Worm (Caenorhabditis elegans) whole organism, midembryonic: ENCODE measurements around the gene Y17D7B.10.

ENCODE experiments used
- flt-1 ChIP-seq: fragments of 200-800 bp; sonication (Bioruptor generic); IDR thresholded peaks from 2 replicates; pipeline ENCODE4 v1.3.6; 2022; ENCODE audit warnings: missing genetic modification characterization, missing compliant biosample characterization
- med-1 ChIP-seq: sonication (generic microtip); optimal IDR thresholded peaks from 2 replicates; lab custom pipeline; 2017; ENCODE audit warnings: missing genetic modification characterization, mild to moderate bottlenecking, missing compliant biosample characterization, antibody characterized with exemption, missing genetic modification reagents; ENCODE audit not compliant: insufficient read depth
- ref-1 ChIP-seq: fragments of 200-800 bp; sonication (Bioruptor generic); conservative IDR thresholded peaks from 2 replicates; pipeline ENCODE4 v1.3.6; 2022; ENCODE audit warnings: missing genetic modification reagents, missing genetic modification characterization, missing compliant biosample characterization
- ztf-23 ChIP-seq: fragments of 200-800 bp; sonication (Bioruptor generic); IDR thresholded peaks from 2 replicates; pipeline ENCODE4 v1.3.6; 2022; ENCODE audit warnings: missing genetic modification reagents, missing genetic modification characterization, missing compliant biosample characterization
- ztf-29 ChIP-seq: fragments of 200-800 bp; sonication (Bioruptor generic); IDR thresholded peaks from 2 replicates; pipeline ENCODE4 v1.3.6; 2022; ENCODE audit warnings: missing genetic modification reagents, missing genetic modification characterization, missing compliant biosample characterization

DNA sequence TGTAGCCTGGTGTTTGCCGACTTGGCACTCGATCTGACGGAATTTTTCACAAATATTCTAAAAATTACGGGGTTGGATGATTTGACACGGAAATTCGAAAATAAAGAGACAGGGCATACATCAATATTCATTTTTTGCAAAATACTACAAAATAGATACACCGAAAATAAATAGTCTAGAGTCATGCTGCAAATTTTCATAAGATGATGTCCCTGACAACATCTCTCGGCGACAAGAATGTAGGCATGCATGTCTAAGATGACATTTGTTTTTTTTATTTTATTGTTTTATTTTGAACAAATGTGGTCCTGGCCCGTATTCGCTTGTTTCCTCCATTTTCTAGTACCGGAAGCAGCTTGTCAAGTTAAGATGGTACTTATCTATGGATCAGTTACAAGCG is 12.1 kb upstream of the Y17D7B.10 start, which contains the start of gene clec-256:
- no peak for TF ChIP-seq flt-1 (GFP tag; lab: Robert Waterston, UW)
- no peak for TF ChIP-seq ztf-29 (GFP tag; lab: Robert Waterston, UW)
- no peak for TF ChIP-seq ztf-23 (GFP tag; lab: Robert Waterston, UW)
- no peak for TF ChIP-seq ref-1 (GFP tag; lab: Robert Waterston, UW)
- no peak for TF ChIP-seq med-1 (GFP tag; lab: Kevin White, UChicago)
